Worm (Caenorhabditis elegans): Measurements from ENCODE around the gene F56C3.4.

The F56C3.4 gene

ce11 chrX:1344818-1345217, 15.7 kb downstream of the F56C3.4 start (continued):
- TF ChIP-seq pha-4 (GFP tag; IDR thresholded peaks at IDR 0.05) = peak; percentile 84
- peak; percentile 95 for TF ChIP-seq pha-4 (tag; optimal IDR thresholded peaks at IDR 0.05)
- peak; percentile 85 for TF ChIP-seq zag-1 (tag; optimal IDR thresholded peaks at IDR 0.05)
- TF ChIP-seq nhr-11 (tag; optimal IDR thresholded peaks at IDR 0.05) = peak; percentile 95
- no peak for TF ChIP-seq set-16 (GFP tag; IDR thresholded peaks at IDR 0.05)
- TF ChIP-seq unc-62 (GFP tag; optimal IDR thresholded peaks at IDR 0.05 in 1 of 2) = peak; percentile 42 to 76
- no peak for TF ChIP-seq unc-62 (tag; optimal IDR thresholded peaks at IDR 0.05)
- peak; percentile 95 for TF ChIP-seq zip-2 (tag; optimal IDR thresholded peaks at IDR 0.05)

ce11 chrX:1344321-1344720, 16.2 kb downstream of the F56C3.4 start, which contains the start of gene ins-39:
Gene ins-39 (minus strand): TSS chrX:1344421.
- TF ChIP-seq R02D3.7 (tag; optimal IDR thresholded peaks at IDR 0.05) = no peak
- TF ChIP-seq F49E8.2 (tag; optimal IDR thresholded peaks at IDR 0.05; ENCODE audit: borderline replicate concordance) = no peak
- no peak for TF ChIP-seq attf-4 (tag; optimal IDR thresholded peaks at IDR 0.05)
- TF ChIP-seq spr-1 (tag; optimal IDR thresholded peaks at IDR 0.05) = no peak
- no peak for TF ChIP-seq lin-39 (tag; optimal IDR thresholded peaks at IDR 0.05)
- no peak for TF ChIP-seq lin-29 (GFP tag; IDR thresholded peaks at IDR 0.05)
- no peak for TF ChIP-seq mdl-1 (tag; optimal IDR thresholded peaks at IDR 0.05)
- TF ChIP-seq daf-16 (GFP tag; optimal IDR thresholded peaks at IDR 0.05) = no peak
- no peak for TF ChIP-seq daf-16 (tag; optimal IDR thresholded peaks at IDR 0.05)
- no peak for TF ChIP-seq unc-39 (tag; optimal IDR thresholded peaks at IDR 0.05)
- no peak for TF ChIP-seq php-3 (GFP tag; IDR thresholded peaks at IDR 0.05)
- no peak for TF ChIP-seq mes-2 (tag; optimal IDR thresholded peaks at IDR 0.05; ENCODE audit: poor library complexity, severe bottlenecking)
- TF ChIP-seq hlh-11 (tag; optimal IDR thresholded peaks at IDR 0.05) = no peak
- no peak for TF ChIP-seq mep-1 (tag; optimal IDR thresholded peaks at IDR 0.05)
- TF ChIP-seq zfp-2 (tag; optimal IDR thresholded peaks at IDR 0.05) = no peak

ce11 chrX:1338906-1339673, 21.4 kb downstream of the F56C3.4 start:
- TF ChIP-seq lin-39 (tag; optimal IDR thresholded peaks at IDR 0.05) (no peak), T26A8.4 (GFP tag; IDR thresholded peaks at IDR 0.05) (0 out of 2 replicates have a peak, but pooled peaks have one; percentile 26), unc-62 (GFP tag; optimal IDR thresholded peaks at IDR 0.05 in 1 of 2) (no peak), unc-62 (tag; optimal IDR thresholded peaks at IDR 0.05) (no peak), dve-1 (tag; optimal IDR thresholded peaks at IDR 0.05; ENCODE audit: insufficient read depth) (peak; percentile 19), nhr-102 (tag; optimal IDR thresholded peaks at IDR 0.05) (peak; percentile 39), hlh-30 (tag; optimal IDR thresholded peaks at IDR 0.05; ENCODE audit: insufficient read depth) (no peak), lin-38 (GFP tag; IDR thresholded peaks at IDR 0.05) (0 out of 2 replicates have a peak, but pooled peaks have one; percentile 11), jun-1 (tag; optimal IDR thresholded peaks at IDR 0.05) (peak; percentile 19), snpc-4 (tag; optimal IDR thresholded peaks at IDR 0.05) (no peak), ama-1 (optimal IDR thresholded peaks at IDR 0.05) (no peak), aly-2 (tag; optimal IDR thresholded peaks at IDR 0.05) (no peak), nhr-76 (tag; optimal IDR thresholded peaks at IDR 0.05) (no peak), mes-2 (tag; optimal IDR thresholded peaks at IDR 0.05; ENCODE audit: poor library complexity, severe bottlenecking) (peak; percentile 51), lsy-2 (tag; optimal IDR thresholded peaks at IDR 0.05) (peak in 1 of 2 experiments; percentile 35), zfp-3 (GFP tag; conservative IDR thresholded peaks at IDR 0.05) (no peak), hif-1 (tag; optimal IDR thresholded peaks at IDR 0.05) (no peak), daf-12 (tag; optimal IDR thresholded peaks at IDR 0.05) (no peak), saeg-2 (GFP tag; IDR thresholded peaks at IDR 0.05) (no peak), R02D3.7 (tag; optimal IDR thresholded peaks at IDR 0.05) (no peak), arid-1 (GFP tag; conservative IDR thresholded peaks at IDR 0.05) (no peak), F10B5.3 (tag; optimal IDR thresholded peaks at IDR 0.05) (peak; percentile 62), dmd-8 (GFP tag; IDR thresholded peaks at IDR 0.05) (no peak), duxl-1 (tag; optimal IDR thresholded peaks at IDR 0.05; ENCODE audit: poor library complexity) (peak; percentile 72), fos-1 (tag; optimal IDR thresholded peaks at IDR 0.05) (no peak), Y5F2A.4 (GFP tag; optimal IDR thresholded peaks at IDR 0.05) (no peak), lin-29 (GFP tag; IDR thresholded peaks at IDR 0.05) (no peak), daf-8 (GFP tag; IDR thresholded peaks at IDR 0.05) (no peak), rbr-2 (tag; optimal IDR thresholded peaks at IDR 0.05) (peak; percentile 15), lir-3 (tag; optimal IDR thresholded peaks at IDR 0.05) (no peak), mep-1 (tag; optimal IDR thresholded peaks at IDR 0.05) (peak; percentile 51)

Measured in whole organism, L4 larva.